Fruit fly (Drosophila melanogaster) whole organism, embryonic: Measurements from ENCODE around the gene Rok.
A peak's percentile ranks its signal among the peaks of the same experiment; 100 is the strongest.

Source experiments
- CG10274 ChIP-seq: fragments of 200-800 bp; sonication (Bioruptor generic); optimal IDR thresholded peaks from 3 replicates; lab custom pipeline; 2017; ENCODE audit warnings: missing biosample characterization, mild to moderate bottlenecking, missing genetic modification characterization
- CG11696 ChIP-seq: fragments of 200-800 bp; sonication (Bioruptor generic); IDR thresholded peaks from 2 replicates; pipeline ENCODE4 v1.3.6; 2022; ENCODE audit warnings: missing biosample characterization, missing genetic modification characterization
- CG12769 ChIP-seq: fragments of 200-800 bp; sonication (Bioruptor generic); optimal IDR thresholded peaks from 2 replicates; lab custom pipeline; 2019; ENCODE audit warnings: missing biosample characterization, mild to moderate bottlenecking, missing genetic modification characterization, moderate library complexity
- CG3726 ChIP-seq: fragments of 200-800 bp; sonication (Bioruptor generic); IDR thresholded peaks from 3 replicates; pipeline ENCODE4, ENCODE4 v1.3.6; 2022; ENCODE audit warnings: missing biosample characterization, missing genetic modification characterization
- CG4282 ChIP-seq: fragments of 200-800 bp; sonication (Bioruptor generic); optimal IDR thresholded peaks from 2 replicates; lab custom pipeline; 2016; ENCODE audit warnings: missing biosample characterization, missing genetic modification characterization
- CG4360 ChIP-seq: fragments of 200-800 bp; sonication (Bioruptor generic); IDR thresholded peaks from 2 replicates; pipeline ENCODE4 v1.3.6; 2022; ENCODE audit warnings: missing biosample characterization, missing genetic modification characterization
- CG6683 ChIP-seq: fragments of 200-800 bp; sonication (Bioruptor generic); optimal IDR thresholded peaks from 2 replicates; lab custom pipeline; 2017; ENCODE audit warnings: missing biosample characterization, mild to moderate bottlenecking, missing genetic modification characterization, missing genetic modification reagents
- CG7271 ChIP-seq: fragments of 200-800 bp; sonication (Bioruptor generic); optimal IDR thresholded peaks from 2 replicates; lab custom pipeline; 2018; ENCODE audit warnings: missing biosample characterization, mild to moderate bottlenecking, missing genetic modification characterization, moderate library complexity
- CG7745 ChIP-seq: fragments of 200-800 bp; sonication (Bioruptor generic); optimal IDR thresholded peaks from 2 replicates; lab custom pipeline; 2018; ENCODE audit warnings: missing biosample characterization, mild to moderate bottlenecking, missing genetic modification characterization, moderate library complexity
- CG7786 ChIP-seq: fragments of 200-800 bp; sonication (Bioruptor generic); optimal IDR thresholded peaks from 2 replicates; lab custom pipeline; 2016; ENCODE audit warnings: missing biosample characterization, missing genetic modification characterization
- Doc2 ChIP-seq: fragments of 200-800 bp; sonication (Bioruptor generic); IDR thresholded peaks from 2 replicates; pipeline ENCODE4 v1.3.6; 2022; ENCODE audit warnings: missing biosample characterization, missing genetic modification characterization
- Drgx ChIP-seq: fragments of 200-800 bp; sonication (Bioruptor generic); IDR thresholded peaks from 2 replicates; pipeline ENCODE4 v1.3.6; 2022; ENCODE audit warnings: missing biosample characterization, missing genetic modification characterization
- E2f2 ChIP-seq: fragments of 200-800 bp; sonication (Bioruptor generic); IDR thresholded peaks from 2 replicates; pipeline ENCODE4 v1.3.6; 2022; ENCODE audit warnings: missing biosample characterization, missing genetic modification characterization
- Ets65A ChIP-seq: fragments of 200-800 bp; sonication (Bioruptor generic); peaks from one replicate; lab custom pipeline; 2016; ENCODE audit warnings: missing biosample characterization, missing genetic modification characterization
- Ets97D ChIP-seq: fragments of 200-800 bp; sonication (Bioruptor generic); optimal IDR thresholded peaks from 3 replicates; lab custom pipeline; 2016; ENCODE audit warnings: missing biosample characterization, missing genetic modification characterization
- Fer1 ChIP-seq: fragments of 200-800 bp; sonication (Bioruptor generic); optimal IDR thresholded peaks from 2 replicates; lab custom pipeline; 2017; ENCODE audit warnings: missing biosample characterization, mild to moderate bottlenecking, missing genetic modification characterization
- Gug ChIP-seq: fragments of 200-800 bp; sonication (Bioruptor generic); IDR thresholded peaks from 4 replicates; pipeline ENCODE4 v1.3.6; 2022; ENCODE audit warnings: missing biosample characterization, missing genetic modification characterization
- Hmx ChIP-seq: fragments of 200-800 bp; sonication (Bioruptor generic); optimal IDR thresholded peaks from 2 replicates; lab custom pipeline; 2016; ENCODE audit warnings: missing biosample characterization, missing genetic modification characterization
- Hr39 ChIP-seq: fragments of >200 bp; optimal IDR thresholded peaks from 2 replicates; lab custom pipeline; 2017
- Hr51 ChIP-seq, 2 experiments: fragments of 200-800 bp; sonication (Bioruptor generic); optimal IDR thresholded peaks; 2 replicates in 1 of 2; 3 replicates in 1 of 2; lab custom pipeline; 2016 to 2018; ENCODE audit warnings: missing biosample characterization in 2 of 2, missing genetic modification characterization in 2 of 2, mild to moderate bottlenecking in 1 of 2, moderate library complexity in 1 of 2
- MTF-1 ChIP-seq: fragments of 200-800 bp; sonication (Bioruptor generic); optimal IDR thresholded peaks from 2 replicates; lab custom pipeline; 2018; ENCODE audit warnings: missing biosample characterization, mild to moderate bottlenecking, missing genetic modification characterization, borderline replicate concordance
- Myb ChIP-seq: fragments of 200-800 bp; sonication (Bioruptor generic); optimal IDR thresholded peaks from 2 replicates; lab custom pipeline; 2016; ENCODE audit warnings: missing biosample characterization, missing genetic modification characterization
- NFAT ChIP-seq: fragments of 200-800 bp; sonication (Bioruptor generic); IDR thresholded peaks from 2 replicates; pipeline ENCODE4 v1.3.6; 2022; ENCODE audit warnings: missing biosample characterization, missing genetic modification characterization
- Neu2 ChIP-seq: fragments of 200-800 bp; sonication (Bioruptor generic); optimal IDR thresholded peaks from 3 replicates; lab custom pipeline; 2016; ENCODE audit warnings: missing biosample characterization, missing genetic modification characterization, borderline replicate concordance
- Stat92E ChIP-seq, 3 experiments: fragments of >200 bp in 2 of 3; fragments of 200-800 bp in 1 of 3; sonication (Bioruptor generic) in 1 of 3; optimal IDR thresholded peaks; 2 replicates each; lab custom pipeline; 2017 to 2019; ENCODE audit warnings: missing biosample characterization in 3 of 3, missing genetic modification characterization in 3 of 3, mild to moderate bottlenecking in 1 of 3, moderate library complexity in 1 of 3
- TFAM ChIP-seq: fragments of 200-800 bp; sonication (Bioruptor generic); optimal IDR thresholded peaks from 2 replicates; lab custom pipeline; 2017; ENCODE audit warnings: missing biosample characterization, missing genetic modification characterization, inconsistent platforms
- ac ChIP-seq: fragments of 200-800 bp; sonication (Bioruptor generic); optimal IDR thresholded peaks from 3 replicates; lab custom pipeline; 2017; ENCODE audit warnings: missing biosample characterization, mild to moderate bottlenecking, missing genetic modification characterization
- ase ChIP-seq: fragments of 200-800 bp; sonication (Bioruptor generic); IDR thresholded peaks from 3 replicates; pipeline ENCODE4 v1.3.6; 2022; ENCODE audit warnings: missing biosample characterization, missing genetic modification characterization
- bab2 ChIP-seq: fragments of 200-800 bp; sonication (Bioruptor generic); optimal IDR thresholded peaks from 2 replicates; lab custom pipeline; 2016; ENCODE audit warnings: missing biosample characterization, missing genetic modification characterization
- chinmo ChIP-seq: fragments of 200-800 bp; sonication (Bioruptor generic); IDR thresholded peaks from 4 replicates; pipeline ENCODE4 v1.3.6; 2022; ENCODE audit warnings: missing biosample characterization, missing genetic modification characterization; ENCODE audit not compliant: partially characterized antibody
- dimm ChIP-seq: fragments of 200-800 bp; sonication (Bioruptor generic); IDR thresholded peaks from 2 replicates; pipeline ENCODE4 v1.3.6; 2022; ENCODE audit warnings: missing biosample characterization, missing genetic modification characterization
- dpn ChIP-seq, 2 experiments: fragments of 200-800 bp; sonication (Bioruptor generic); optimal IDR thresholded peaks; 3 replicates each; lab custom pipeline; 2016; ENCODE audit warnings: missing biosample characterization in 2 of 2, missing genetic modification characterization in 2 of 2
- gce ChIP-seq: fragments of 200-800 bp; sonication (Bioruptor generic); IDR thresholded peaks from 3 replicates; pipeline ENCODE4 v1.3.6; 2022; ENCODE audit warnings: missing biosample characterization, missing genetic modification characterization
- gfzf ChIP-seq: fragments of 200-800 bp; sonication (Bioruptor generic); optimal IDR thresholded peaks from 2 replicates; lab custom pipeline; 2016; ENCODE audit warnings: missing biosample characterization, mild to moderate bottlenecking, missing genetic modification characterization, moderate library complexity
- kah ChIP-seq: fragments of 200-800 bp; sonication (Bioruptor generic); optimal IDR thresholded peaks from 2 replicates; lab custom pipeline; 2018; ENCODE audit warnings: missing biosample characterization, mild to moderate bottlenecking, missing genetic modification characterization
- ken ChIP-seq: fragments of 200-800 bp; sonication (Bioruptor generic); IDR thresholded peaks from 3 replicates; pipeline ENCODE4 v1.3.6; 2022; ENCODE audit warnings: missing biosample characterization, missing genetic modification characterization
- kni ChIP-seq: fragments of 200-800 bp; sonication (Bioruptor generic); optimal IDR thresholded peaks from 3 replicates; lab custom pipeline; 2017; ENCODE audit warnings: mild to moderate bottlenecking, missing biosample characterization, missing genetic modification reagents, missing genetic modification characterization
- lilli ChIP-seq: fragments of 200-800 bp; sonication (Bioruptor generic); optimal IDR thresholded peaks from 3 replicates; lab custom pipeline; 2016; ENCODE audit warnings: missing biosample characterization, missing genetic modification characterization
- nerfin-2 ChIP-seq: fragments of 200-800 bp; sonication (Bioruptor generic); IDR thresholded peaks from 2 replicates; pipeline ENCODE4 v1.3.6; 2022; ENCODE audit warnings: missing biosample characterization, missing genetic modification characterization; ENCODE audit not compliant: partially characterized antibody
- pho ChIP-seq: fragments of 200-800 bp; sonication (Bioruptor generic); optimal IDR thresholded peaks from 2 replicates; lab custom pipeline; 2016; ENCODE audit warnings: missing biosample characterization, missing genetic modification characterization
- row ChIP-seq: fragments of 200-800 bp; sonication (Bioruptor generic); IDR thresholded peaks from 3 replicates; pipeline ENCODE4 v1.3.6; 2022; ENCODE audit warnings: missing biosample characterization, missing genetic modification characterization
- sr ChIP-seq: fragments of 200-800 bp; sonication (Bioruptor generic); IDR thresholded peaks from 3 replicates; pipeline ENCODE4 v1.3.6; 2022; ENCODE audit warnings: missing biosample characterization, missing genetic modification characterization
- stwl ChIP-seq: fragments of 200-800 bp; sonication (Bioruptor generic); optimal IDR thresholded peaks from 3 replicates; lab custom pipeline; 2018; ENCODE audit warnings: missing biosample characterization, mild to moderate bottlenecking, missing genetic modification characterization, moderate library complexity
- tap ChIP-seq: fragments of 200-800 bp; optimal IDR thresholded peaks from 3 replicates; lab custom pipeline; 2019; ENCODE audit warnings: missing biosample characterization, mild to moderate bottlenecking, missing genetic modification characterization, moderate library complexity
- tin ChIP-seq: fragments of 200-800 bp; sonication (Bioruptor generic); optimal IDR thresholded peaks from 3 replicates; lab custom pipeline; 2016; ENCODE audit warnings: missing biosample characterization, missing genetic modification characterization
- tio ChIP-seq: fragments of 200-800 bp; sonication (Bioruptor generic); optimal IDR thresholded peaks from 2 replicates; lab custom pipeline; 2017; ENCODE audit warnings: missing biosample characterization, missing genetic modification characterization, inconsistent platforms
- toy ChIP-seq: fragments of 200-800 bp; sonication (Bioruptor generic); IDR thresholded peaks from 2 replicates; pipeline ENCODE4 v1.3.6; 2022; ENCODE audit warnings: missing biosample characterization, missing genetic modification characterization
- unpg ChIP-seq: fragments of 200-800 bp; sonication (Bioruptor generic); optimal IDR thresholded peaks from 3 replicates; lab custom pipeline; 2018; ENCODE audit warnings: missing biosample characterization, mild to moderate bottlenecking, missing genetic modification characterization, moderate library complexity
- zen ChIP-seq: fragments of 200-800 bp; sonication (Bioruptor generic); optimal IDR thresholded peaks from 3 replicates; lab custom pipeline; 2018; ENCODE audit warnings: missing biosample characterization, mild to moderate bottlenecking, missing genetic modification characterization, moderate library complexity
- zen2 ChIP-seq: fragments of 200-800 bp; sonication (Bioruptor generic); IDR thresholded peaks from 3 replicates; pipeline ENCODE4 v1.3.6; 2022; ENCODE audit warnings: missing biosample characterization, missing genetic modification characterization; ENCODE audit not compliant: partially characterized antibody
- zfh1 ChIP-seq: fragments of 200-800 bp; sonication (Bioruptor generic); IDR thresholded peaks from 3 replicates; pipeline ENCODE4 v1.3.6; 2022; ENCODE audit warnings: missing biosample characterization, missing genetic modification characterization

Rok gene

DNA sequence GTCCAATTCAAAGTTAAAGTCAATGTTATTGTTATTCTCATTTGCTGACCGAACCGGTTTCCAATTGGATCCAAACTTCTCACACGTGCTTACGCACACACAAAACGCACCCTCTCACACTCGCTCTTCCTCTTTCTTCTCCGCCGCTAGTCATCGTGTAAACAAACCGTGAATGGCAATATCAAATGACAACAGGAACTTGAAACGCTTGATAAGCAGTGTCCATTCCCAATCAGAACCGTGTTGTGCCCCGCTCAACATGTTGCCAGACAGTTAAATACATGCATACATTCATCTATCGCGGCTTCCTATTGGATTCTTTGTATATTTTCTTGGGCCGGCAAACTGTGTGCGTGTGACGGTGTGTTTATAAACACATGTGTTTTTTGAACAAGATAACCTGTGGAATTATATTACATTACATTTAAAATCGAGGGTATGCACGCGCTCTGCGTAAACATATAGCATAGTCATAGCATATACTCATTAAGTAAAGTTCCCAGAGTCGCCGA lies 18.6 kb upstream of the Rok start (continued):
- TF ChIP-seq Neu2 (GFP tag; lab: Kevin White, UChicago): no peak
- no peak for TF ChIP-seq tio (GFP tag; lab: Kevin White, UChicago)
- TF ChIP-seq CG3726 (GFP tag; lab: Robert Waterston, UW): no peak
- TF ChIP-seq Hr39: no peak
- TF ChIP-seq tap (tag; lab: Kevin White, UChicago): no peak
- peak; percentile 45 for TF ChIP-seq Fer1 (GFP tag; lab: Kevin White, UChicago)
- TF ChIP-seq nerfin-2 (GFP tag; lab: Robert Waterston, UW): no peak
- TF ChIP-seq Gug (GFP tag; lab: Robert Waterston, UW): no peak
- no peak for TF ChIP-seq gfzf (GFP tag; lab: Kevin White, UChicago)
- peak in 1 of 3 experiments; percentile 11 for TF ChIP-seq Stat92E (GFP tag; optimal IDR thresholded peaks at IDR 0.05; lab: Kevin White, UChicago)
- peak; percentile 2 for TF ChIP-seq bab2 (GFP tag; lab: Kevin White, UChicago)
- TF ChIP-seq CG4282 (GFP tag; lab: Kevin White, UChicago): no peak
- TF ChIP-seq CG12769: no peak
- peak; percentile 82 for TF ChIP-seq kni (GFP tag; lab: Kevin White, UChicago)
- no peak for TF ChIP-seq gce
- no peak for TF ChIP-seq Ets65A (GFP tag; lab: Kevin White, UChicago)
- TF ChIP-seq Hmx (GFP tag; lab: Kevin White, UChicago): no peak
- no peak for TF ChIP-seq Doc2 (GFP tag; lab: Robert Waterston, UW)
- TF ChIP-seq ac (GFP tag; lab: Kevin White, UChicago): no peak
- no peak for TF ChIP-seq CG7786 (GFP tag; lab: Kevin White, UChicago)
- TF ChIP-seq CG6683 (GFP tag; lab: Kevin White, UChicago): peak; percentile 32
- no peak for TF ChIP-seq Ets97D (GFP tag; lab: Kevin White, UChicago)
- peak; percentile 41 for TF ChIP-seq MTF-1
- TF ChIP-seq zfh1 (GFP tag; lab: Robert Waterston, UW): no peak
- TF ChIP-seq tin: no peak
- TF ChIP-seq stwl (tag; lab: Kevin White, UChicago): peak; percentile 12
- TF ChIP-seq dimm (GFP tag; lab: Robert Waterston, UW): no peak
- TF ChIP-seq CG7745 (tag; lab: Kevin White, UChicago): peak; percentile 72
- no peak for TF ChIP-seq CG4360 (GFP tag; lab: Robert Waterston, UW)
- TF ChIP-seq TFAM (GFP tag; lab: Kevin White, UChicago): no peak
- TF ChIP-seq Myb (GFP tag; lab: Kevin White, UChicago): no peak
- TF ChIP-seq dpn (GFP tag; optimal IDR thresholded peaks at IDR 0.05; lab: Kevin White, UChicago): no peak
- no peak for TF ChIP-seq pho (GFP tag; lab: Kevin White, UChicago)
- peak in 1 of 2 experiments; percentile 7 for TF ChIP-seq Hr51 (GFP tag; optimal IDR thresholded peaks at IDR 0.05; lab: Kevin White, UChicago)
- peak; percentile 63 for TF ChIP-seq kah
- no peak for TF ChIP-seq toy (GFP tag; lab: Robert Waterston, UW)
- TF ChIP-seq zen2 (GFP tag; lab: Robert Waterston, UW): no peak
- peak; percentile 29 for TF ChIP-seq zen (tag; lab: Kevin White, UChicago)
- TF ChIP-seq NFAT (GFP tag; lab: Robert Waterston, UW): no peak
- TF ChIP-seq chinmo: peak; percentile 85; the same call in 2 of the 4 replicates
- TF ChIP-seq unpg (GFP tag; lab: Kevin White, UChicago): no peak
- no peak for TF ChIP-seq E2f2
- no peak for TF ChIP-seq Drgx (GFP tag; lab: Robert Waterston, UW)
- no peak for TF ChIP-seq lilli (GFP tag; lab: Kevin White, UChicago)
- 0 out of 3 replicates have a peak, but pooled peaks have one; percentile 19 for TF ChIP-seq row (GFP tag; lab: Robert Waterston, UW)
- TF ChIP-seq CG10274: no peak
- no peak for TF ChIP-seq CG11696 (GFP tag; lab: Robert Waterston, UW)
- no peak for TF ChIP-seq sr
- TF ChIP-seq ken (GFP tag; lab: Robert Waterston, UW): no peak
- no peak for TF ChIP-seq ase (GFP tag; lab: Robert Waterston, UW)
- no peak for TF ChIP-seq CG7271 (tag; lab: Kevin White, UChicago)
